Worm (Caenorhabditis elegans): Measurements from ENCODE around the gene bed-1.
A peak's percentile ranks its signal among the peaks of the same experiment; 100 is the strongest.
"Not testable (repeated sequence)": the region's sequence is repeated elsewhere in the genome, so short reads cannot be mapped to it uniquely, and the experiment has no call there.

bed-1 gene

DNA sequence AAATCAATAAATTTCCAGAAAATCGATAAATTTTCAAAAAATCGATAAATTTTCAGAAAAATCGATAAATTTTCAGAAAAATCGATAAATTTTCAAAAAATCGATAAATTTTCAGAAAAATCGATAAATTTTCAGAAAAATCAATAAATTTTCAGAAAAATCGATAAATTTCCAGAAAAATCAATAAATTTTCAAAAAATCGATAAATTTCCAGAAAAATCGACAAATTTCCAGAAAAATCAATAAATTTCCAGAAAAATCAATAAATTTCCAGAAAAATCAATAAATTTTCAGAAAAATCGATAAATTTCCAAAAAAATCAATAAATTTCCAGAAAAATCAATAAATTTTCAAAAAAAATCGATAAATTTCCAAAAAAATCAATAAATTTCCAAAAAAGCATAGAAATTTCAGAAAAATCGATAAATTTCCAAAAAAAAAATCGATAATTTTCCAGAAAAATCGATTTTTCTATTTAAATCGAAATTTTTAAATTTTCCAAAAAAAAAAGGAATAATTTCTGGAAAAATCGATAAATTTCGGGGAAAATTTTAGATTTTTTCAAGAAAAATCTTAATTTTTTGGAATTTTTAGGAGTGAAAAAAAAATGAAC is 23.0 kb downstream of the bed-1 start, which contains the start of gene zhp-4:
TSS of gene zhp-4 (minus strand) at position 198 of the 613 bp plus-strand sequence.
- not testable (repeated sequence) for TF ChIP-seq snpc-3.4 (tag; optimal IDR thresholded peaks at IDR 0.05); Y67H2A.10 (GFP tag; conservative IDR thresholded peaks at IDR 0.05); mcd-1 (GFP tag; IDR thresholded peaks at IDR 0.05)

DNA sequence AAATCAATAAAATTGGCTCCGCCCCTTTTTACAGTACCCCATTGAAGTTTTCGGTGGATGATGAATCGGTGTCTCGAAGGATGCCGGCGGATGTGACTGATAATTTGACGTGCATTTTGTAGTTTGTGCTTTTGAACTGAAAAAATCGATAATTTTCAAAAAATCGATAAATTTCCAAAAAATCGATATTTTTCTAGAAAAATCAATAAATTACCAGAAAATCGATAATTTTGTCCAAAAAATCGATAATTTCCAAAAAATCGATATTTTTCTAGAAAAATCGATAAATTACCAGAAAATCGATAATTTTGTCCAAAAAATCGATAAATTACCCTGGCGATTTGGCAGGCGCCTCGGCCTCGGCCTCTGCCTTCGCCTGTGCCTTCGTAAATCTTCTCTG is 25.2 kb downstream of the bed-1 start:
- TF ChIP-seq hlh-12 (tag; optimal IDR thresholded peaks at IDR 0.05) (no peak), pbrm-1 (GFP tag; IDR thresholded peaks at IDR 0.05) (no peak)

- peak; percentile 69 for TF ChIP-seq attf-3 (GFP tag; conservative IDR thresholded peaks at IDR 0.05)
Measured at ce11 chrV:19094572-19094971, 30.1 kb downstream of the bed-1 start.

- TF ChIP-seq Y95B8A.8 (GFP tag; IDR thresholded peaks at IDR 0.05) (no peak), lag-1 (GFP tag; IDR thresholded peaks at IDR 0.05) (no peak), Y67H2A.10 (GFP tag; conservative IDR thresholded peaks at IDR 0.05) (no peak), Y56A3A.18 (GFP tag; IDR thresholded peaks at IDR 0.05) (no peak), unc-62 (GFP tag; optimal IDR thresholded peaks at IDR 0.05) (no peak), egrh-3 (GFP tag; IDR thresholded peaks at IDR 0.05) (peak; percentile 33; the same call in 1 of the 2 replicates), akir-1 (GFP tag; optimal IDR thresholded peaks at IDR 0.05) (no peak), tbp1 (GFP tag; optimal IDR thresholded peaks at IDR 0.05) (peak; percentile 21), nhr-120 (GFP tag; IDR thresholded peaks at IDR 0.05) (no peak), snpc-3.4 (tag; optimal IDR thresholded peaks at IDR 0.05) (no peak), dpff-1 (tag; optimal IDR thresholded peaks at IDR 0.05) (no peak), lin-54 (GFP tag; optimal IDR thresholded peaks at IDR 0.05) (no peak), ceh-79 (tag; optimal IDR thresholded peaks at IDR 0.05) (no peak), T07F8.4 (tag; optimal IDR thresholded peaks at IDR 0.05) (no peak), mes-4 (tag; optimal IDR thresholded peaks at IDR 0.05) (no peak), B0019.2 (GFP tag; conservative IDR thresholded peaks at IDR 0.05) (no peak), zfh-2 (GFP tag; conservative IDR thresholded peaks at IDR 0.05) (no peak; the same call in 1 of the 2 replicates), rpc-1 (optimal IDR thresholded peaks at IDR 0.05) (no peak), rpc-1 (tag; optimal IDR thresholded peaks at IDR 0.05) (peak; percentile 41), rec-8 (tag; optimal IDR thresholded peaks at IDR 0.05) (no peak), aptf-3 (GFP tag; IDR thresholded peaks at IDR 0.05) (no peak)
Measured at ce11 chrV:19090885-19091284, 33.8 kb downstream of the bed-1 start.

ce11 chrV:19087426-19087825 is 37.3 kb downstream of the bed-1 start, which contains the start of gene nhr-145:
Gene nhr-145 (plus strand): TSS chrV:19087723.
- TF ChIP-seq rpc-1 (optimal IDR thresholded peaks at IDR 0.05) (no peak), rpc-1 (tag; optimal IDR thresholded peaks at IDR 0.05) (no peak), attf-6 (GFP tag; IDR thresholded peaks at IDR 0.05) (no peak), unc-130 (GFP tag; optimal IDR thresholded peaks at IDR 0.05) (no peak)

ce11 chrV:19083789-19084188 is 40.9 kb downstream of the bed-1 start:
- TF ChIP-seq F37B4.10 (GFP tag; IDR thresholded peaks at IDR 0.05): no peak
- TF ChIP-seq egl-44 (GFP tag; IDR thresholded peaks at IDR 0.05): no peak
- TF ChIP-seq ceh-27 (GFP tag; optimal IDR thresholded peaks at IDR 0.05): no peak
- TF ChIP-seq madf-6 (GFP tag; IDR thresholded peaks at IDR 0.05): no peak
- TF ChIP-seq B0019.2 (GFP tag; conservative IDR thresholded peaks at IDR 0.05): no peak
- TF ChIP-seq tlf-1 (GFP tag; optimal IDR thresholded peaks at IDR 0.05): no peak
- no peak for TF ChIP-seq aptf-3 (GFP tag; IDR thresholded peaks at IDR 0.05)
- peak; percentile 43 for TF ChIP-seq tbp1 (GFP tag; optimal IDR thresholded peaks at IDR 0.05)
- no peak for TF ChIP-seq chd-7 (tag; optimal IDR thresholded peaks at IDR 0.05)
- TF ChIP-seq bed-2 (GFP tag; IDR thresholded peaks at IDR 0.05): no peak
- TF ChIP-seq let-526 (GFP tag; IDR thresholded peaks at IDR 0.05): no peak
- no peak for TF ChIP-seq somi-1 (GFP tag; optimal IDR thresholded peaks at IDR 0.05)
- no peak for TF ChIP-seq hsf-1 (GFP tag; IDR thresholded peaks at IDR 0.05)
- no peak for TF ChIP-seq F55B11.4 (tag; optimal IDR thresholded peaks at IDR 0.05; ENCODE audit: borderline replicate concordance, insufficient read depth)
- TF ChIP-seq rpc-1 (optimal IDR thresholded peaks at IDR 0.05): peak; percentile 9
- peak; percentile 51 for TF ChIP-seq rpc-1 (tag; optimal IDR thresholded peaks at IDR 0.05)
- no peak for TF ChIP-seq nfyb-1 (GFP tag; IDR thresholded peaks at IDR 0.05)
- TF ChIP-seq nhr-90 (tag; optimal IDR thresholded peaks at IDR 0.05): no peak

Measured in whole organism, young adult.